Worm (Caenorhabditis elegans) whole organism, young adult: Measurements from ENCODE around the gene dpy-17.

Experiments
- B0035.1 ChIP-seq: sonication (generic microtip); optimal IDR thresholded peaks from 2 replicates; lab custom pipeline; 2016; ENCODE audit warnings: missing genetic modification characterization, mild to moderate bottlenecking, missing compliant biosample characterization, missing genotype, missing genetic modification reagents
- B0336.3 ChIP-seq: fragments of 200-800 bp; sonication (Bioruptor generic); IDR thresholded peaks from 2 replicates; pipeline ENCODE4 v1.3.6; 2022; ENCODE audit warnings: missing genetic modification characterization, missing compliant biosample characterization
- C06A6.2 ChIP-seq: fragments of 200-800 bp; sonication (Bioruptor generic); conservative IDR thresholded peaks from 2 replicates; pipeline ENCODE4 v1.3.6; 2022; ENCODE audit warnings: missing genetic modification characterization, missing compliant biosample characterization
- C17E4.6 ChIP-seq: fragments of 200-800 bp; sonication (Bioruptor generic); IDR thresholded peaks from 2 replicates; pipeline ENCODE4 v1.3.6; 2022; ENCODE audit warnings: missing genetic modification reagents, missing genetic modification characterization, missing compliant biosample characterization
- F22D6.2 ChIP-seq: sonication (generic microtip); optimal IDR thresholded peaks from 2 replicates; lab custom pipeline; 2016; ENCODE audit warnings: mild to moderate bottlenecking, missing genetic modification characterization, missing compliant biosample characterization
- F23B12.7 ChIP-seq: sonication (generic microtip); optimal IDR thresholded peaks from 2 replicates; lab custom pipeline; 2017; ENCODE audit warnings: missing genetic modification characterization, mild to moderate bottlenecking, missing compliant biosample characterization, antibody characterized with exemption, moderate library complexity; ENCODE audit not compliant: insufficient read depth
- K12H6.12 ChIP-seq: fragments of 200-800 bp; sonication (Bioruptor generic); optimal IDR thresholded peaks from 2 replicates; lab custom pipeline; 2018; ENCODE audit warnings: mild to moderate bottlenecking, missing genetic modification characterization, missing compliant biosample characterization
- Y53G8AR.9 ChIP-seq: fragments of 200-800 bp; sonication (Bioruptor generic); conservative IDR thresholded peaks from 2 replicates; pipeline ENCODE4 v1.3.6; 2022; ENCODE audit warnings: missing genetic modification reagents, missing genetic modification characterization, missing compliant biosample characterization
- Y56A3A.18 ChIP-seq: fragments of 200-800 bp; sonication (Bioruptor generic); IDR thresholded peaks from 2 replicates; pipeline ENCODE4 v1.3.6; 2022; ENCODE audit warnings: missing genetic modification reagents, missing genetic modification characterization, missing compliant biosample characterization
- Y67H2A.10 ChIP-seq: fragments of 200-800 bp; sonication (Bioruptor generic); conservative IDR thresholded peaks from 2 replicates; pipeline ENCODE4 v1.3.6; 2022; ENCODE audit warnings: missing genetic modification reagents, missing genetic modification characterization, missing compliant biosample characterization
- Y79H2A.3 ChIP-seq: fragments of 200-800 bp; sonication (Bioruptor generic); conservative IDR thresholded peaks from 2 replicates; pipeline ENCODE4 v1.3.6; 2022; ENCODE audit warnings: missing genetic modification reagents, missing genetic modification characterization, missing compliant biosample characterization
- Y95B8A.8 ChIP-seq: fragments of 200-800 bp; sonication (Bioruptor generic); IDR thresholded peaks from 2 replicates; pipeline ENCODE4 v1.3.6; 2022; ENCODE audit warnings: missing genetic modification reagents, missing genetic modification characterization, missing compliant biosample characterization
- cebp-2 ChIP-seq: fragments of 200-800 bp; sonication (Bioruptor generic); IDR thresholded peaks from 2 replicates; pipeline ENCODE4 v1.3.6; 2022; ENCODE audit warnings: missing genetic modification characterization, missing compliant biosample characterization
- ceh-100 ChIP-seq: fragments of 200-800 bp; sonication (Bioruptor generic); IDR thresholded peaks from 2 replicates; pipeline ENCODE4 v1.3.6; 2022; ENCODE audit warnings: missing genetic modification reagents, missing genetic modification characterization, missing compliant biosample characterization
- ceh-40 ChIP-seq: fragments of 200-800 bp; sonication (Bioruptor generic); IDR thresholded peaks from 2 replicates; pipeline ENCODE4 v1.3.6; 2022; ENCODE audit warnings: missing genetic modification characterization, missing compliant biosample characterization
- ceh-58 ChIP-seq: fragments of 200-800 bp; sonication (Bioruptor generic); IDR thresholded peaks from 2 replicates; pipeline ENCODE4 v1.3.6; 2022; ENCODE audit warnings: missing genetic modification characterization, missing compliant biosample characterization
- ceh-79 ChIP-seq: sonication (generic microtip); optimal IDR thresholded peaks from 2 replicates; lab custom pipeline; 2017; ENCODE audit warnings: mild to moderate bottlenecking, missing genetic modification characterization, missing compliant biosample characterization
- dox-1 ChIP-seq: fragments of 200-800 bp; sonication (Bioruptor generic); IDR thresholded peaks from 2 replicates; pipeline ENCODE4 v1.3.6; 2022; ENCODE audit warnings: missing genetic modification reagents, missing genetic modification characterization, missing compliant biosample characterization
- dpl-1 ChIP-seq: fragments of 150-350 bp; optimal IDR thresholded peaks from 2 replicates; lab custom pipeline; 2014; ENCODE audit warnings: missing biosample characterization, missing genetic modification reagents, missing genetic modification characterization
- efl-1 ChIP-seq: fragments of 150-350 bp; optimal IDR thresholded peaks from 2 replicates; lab custom pipeline; 2014; ENCODE audit warnings: missing biosample characterization, missing genetic modification reagents, missing genetic modification characterization
- egl-18 ChIP-seq: fragments of 200-800 bp; sonication (Bioruptor generic); IDR thresholded peaks from 2 replicates; pipeline ENCODE4 v1.3.6; 2022; ENCODE audit warnings: missing genetic modification reagents, missing genetic modification characterization, missing compliant biosample characterization
- ekl-4 ChIP-seq: fragments of 200-800 bp; sonication (Bioruptor generic); IDR thresholded peaks from 2 replicates; pipeline ENCODE4 v1.3.6; 2022; ENCODE audit warnings: missing genetic modification reagents, missing genetic modification characterization, missing compliant biosample characterization
- ets-4 ChIP-seq: fragments of 200-800 bp; sonication (Bioruptor generic); optimal IDR thresholded peaks from 2 replicates; lab custom pipeline; 2018; ENCODE audit warnings: mild to moderate bottlenecking, missing genetic modification characterization, missing compliant biosample characterization
- hlh-12 ChIP-seq: sonication (generic microtip); optimal IDR thresholded peaks from 2 replicates; lab custom pipeline; 2016; ENCODE audit warnings: missing genetic modification characterization, missing compliant biosample characterization
- hmg-1.2 ChIP-seq: fragments of 200-800 bp; sonication (Bioruptor generic); IDR thresholded peaks from 2 replicates; pipeline ENCODE4 v1.3.6; 2022; ENCODE audit warnings: missing genetic modification reagents, missing genetic modification characterization, missing compliant biosample characterization
- let-607 ChIP-seq, 2 experiments: fragments of 200-800 bp in 1 of 2; sonication (Bioruptor generic) in 1 of 2; sonication (generic microtip) in 1 of 2; optimal IDR thresholded peaks; 2 replicates each; lab custom pipeline; 2016 to 2018; ENCODE audit warnings: mild to moderate bottlenecking in 2 of 2, missing compliant biosample characterization in 2 of 2, missing genetic modification characterization in 2 of 2, moderate library complexity in 2 of 2, missing genotype in 1 of 2
- lin-35 ChIP-seq, 3 experiments: fragments of 150-350 bp in 2 of 3; sonication (generic microtip) in 1 of 3; optimal IDR thresholded peaks; 2 replicates each; lab custom pipeline; 2014 to 2018; ENCODE audit warnings: missing biosample characterization in 3 of 3, missing genetic modification characterization in 3 of 3, missing genetic modification reagents in 3 of 3
- lin-40 ChIP-seq: sonication (generic microtip); optimal IDR thresholded peaks from 2 replicates; lab custom pipeline; 2016; ENCODE audit warnings: missing genetic modification characterization, mild to moderate bottlenecking, missing compliant biosample characterization, missing genotype, missing genetic modification reagents
- lsl-1 ChIP-seq: fragments of 200-800 bp; sonication (Bioruptor generic); optimal IDR thresholded peaks from 2 replicates; lab custom pipeline; 2018; ENCODE audit warnings: mild to moderate bottlenecking, missing genetic modification characterization, moderate library complexity, missing compliant biosample characterization
- mcd-1 ChIP-seq: fragments of 200-800 bp; sonication (Bioruptor generic); IDR thresholded peaks from 2 replicates; pipeline ENCODE4 v1.3.6; 2022; ENCODE audit warnings: missing genetic modification reagents, missing genetic modification characterization, missing compliant biosample characterization
- mes-4 ChIP-seq: sonication (generic microtip); optimal IDR thresholded peaks from 2 replicates; lab custom pipeline; 2016; ENCODE audit warnings: missing genotype, missing genetic modification characterization, missing compliant biosample characterization
- nfya-1 ChIP-seq: sonication (generic microtip); optimal IDR thresholded peaks from 2 replicates; lab custom pipeline; 2017; ENCODE audit warnings: antibody characterized with exemption, missing compliant biosample characterization, missing genetic modification characterization, borderline replicate concordance; ENCODE audit not compliant: insufficient read depth
- nfyb-1 ChIP-seq: fragments of 200-800 bp; sonication (Bioruptor generic); IDR thresholded peaks from 2 replicates; pipeline ENCODE4 v1.3.6; 2022; ENCODE audit warnings: missing genetic modification reagents, missing genetic modification characterization, missing compliant biosample characterization
- nhr-80 ChIP-seq: sonication (generic microtip); optimal IDR thresholded peaks from 2 replicates; lab custom pipeline; 2016; ENCODE audit warnings: missing genetic modification characterization, missing compliant biosample characterization
- pha-4 ChIP-seq: fragments of 150-350 bp; sonication (generic microtip); optimal IDR thresholded peaks from 2 replicates; lab custom pipeline; 2014; ENCODE audit warnings: missing biosample characterization, missing genetic modification reagents, missing genetic modification characterization
- rpc-1 ChIP-seq, 2 experiments: fragments of 150-350 bp in 1 of 2; sonication (generic microtip) in 1 of 2; optimal IDR thresholded peaks; 2 replicates each; lab custom pipeline; 2014 to 2018; ENCODE audit warnings: missing biosample characterization in 1 of 2, missing genetic modification characterization in 1 of 2, missing genetic modification reagents in 1 of 2, missing genotype in 1 of 2
- sdz-38 ChIP-seq: sonication (generic microtip); optimal IDR thresholded peaks from 2 replicates; lab custom pipeline; 2016; ENCODE audit warnings: missing genotype, missing genetic modification characterization, missing compliant biosample characterization
- snpc-4 ChIP-seq, 5 experiments: fragments of 150-350 bp in 1 of 5; sonication (generic microtip) in 4 of 5; optimal IDR thresholded peaks; 2 replicates each; lab custom pipeline; 2014 to 2018; ENCODE audit warnings: missing genetic modification characterization in 5 of 5, missing biosample characterization in 3 of 5, antibody characterized with exemption in 2 of 5, mild to moderate bottlenecking in 2 of 5, missing compliant biosample characterization in 2 of 5, missing genotype in 2 of 5, moderate library complexity in 2 of 5, missing genetic modification reagents in 1 of 5
- somi-1 ChIP-seq: fragments of 200-800 bp; sonication (Bioruptor generic); optimal IDR thresholded peaks from 2 replicates; lab custom pipeline; 2018; ENCODE audit warnings: mild to moderate bottlenecking, missing genetic modification characterization, missing compliant biosample characterization
- tbp1 ChIP-seq: fragments of 200-800 bp; sonication (Bioruptor generic); optimal IDR thresholded peaks from 2 replicates; lab custom pipeline; 2018; ENCODE audit warnings: mild to moderate bottlenecking, missing genetic modification characterization, missing compliant biosample characterization
- tlf-1 ChIP-seq: fragments of 200-800 bp; sonication (Bioruptor generic); optimal IDR thresholded peaks from 2 replicates; lab custom pipeline; 2018; ENCODE audit warnings: mild to moderate bottlenecking, missing genetic modification characterization, missing compliant biosample characterization
- unc-62 ChIP-seq: fragments of 150-350 bp; optimal IDR thresholded peaks from 2 replicates; lab custom pipeline; 2014; ENCODE audit warnings: missing biosample characterization, missing genetic modification reagents, missing genetic modification characterization
- ztf-18 ChIP-seq: sonication (generic microtip); optimal IDR thresholded peaks from 2 replicates; lab custom pipeline; 2016; ENCODE audit warnings: missing genotype, mild to moderate bottlenecking, missing genetic modification characterization, missing compliant biosample characterization
- ztf-3 ChIP-seq: fragments of 200-800 bp; sonication (Bioruptor generic); optimal IDR thresholded peaks from 2 replicates; lab custom pipeline; 2018; ENCODE audit warnings: mild to moderate bottlenecking, missing genetic modification characterization, missing compliant biosample characterization

dpy-17 gene

ce11 chrIII:5076569-5076968 is 30.6 kb upstream of the dpy-17 start:
- TF ChIP-seq lsl-1 (peak; percentile 14), efl-1 (peak; percentile 52), dpl-1 (peak; percentile 15), ztf-18 (tag; lab: Kevin White, UChicago) (no peak), unc-62 (no peak), nhr-80 (no peak), ztf-3 (no peak), hlh-12 (tag; lab: Kevin White, UChicago) (no peak), C17E4.6 (GFP tag; lab: Robert Waterston, UW) (no peak), ceh-100 (peak; percentile 85), Y67H2A.10 (GFP tag; lab: Robert Waterston, UW) (no peak), Y95B8A.8 (GFP tag; lab: Robert Waterston, UW) (no peak), ceh-40 (GFP tag; lab: Robert Waterston, UW) (no peak), F23B12.7 (tag; lab: Kevin White, UChicago) (no peak), cebp-2 (GFP tag; lab: Robert Waterston, UW) (no peak)

ce11 chrIII:5077150-5077814 is 29.8 kb upstream of the dpy-17 start, which contains the start of gene alh-1:
TSS of gene alh-1 (plus strand) at chrIII:5077764.
- TF ChIP-seq tbp1: peak; percentile 28
- TF ChIP-seq B0336.3 (GFP tag; lab: Robert Waterston, UW): peak; percentile 40; the same call in 1 of the 2 replicates
- TF ChIP-seq nhr-80: peak; percentile 83
- 0 out of 2 replicates have a peak, but pooled peaks have one; percentile 16 for TF ChIP-seq ekl-4 (GFP tag; lab: Robert Waterston, UW)
- TF ChIP-seq nfyb-1 (GFP tag; lab: Robert Waterston, UW): no peak
- TF ChIP-seq snpc-4 (GFP tag; optimal IDR thresholded peaks at IDR 0.05; lab: Kevin White, UChicago): no peak
- TF ChIP-seq snpc-4 (tag; optimal IDR thresholded peaks at IDR 0.05; lab: Kevin White, UChicago): peak in 2 of 4 experiments; percentile 34 to 44

- no peak for TF ChIP-seq B0035.1 (tag; lab: Kevin White, UChicago)
- TF ChIP-seq ceh-79 (tag; lab: Kevin White, UChicago): no peak
- TF ChIP-seq C06A6.2 (GFP tag; lab: Robert Waterston, UW): 0 out of 2 replicates have a peak, but pooled peaks have one; percentile 31
- peak; percentile 76 for TF ChIP-seq nhr-80
- TF ChIP-seq mcd-1: peak; percentile 10; the same call in 1 of the 2 replicates
- peak in 1 of 2 experiments; percentile 36 for TF ChIP-seq let-607 (tag; optimal IDR thresholded peaks at IDR 0.05; lab: Kevin White, UChicago)
- TF ChIP-seq ceh-58 (GFP tag; lab: Robert Waterston, UW): no peak
- TF ChIP-seq lin-40: peak; percentile 74
- no peak for TF ChIP-seq mes-4 (tag; lab: Kevin White, UChicago)
- peak; percentile 85 for TF ChIP-seq somi-1
- no peak for TF ChIP-seq nfya-1 (tag; lab: Kevin White, UChicago)
- no peak for TF ChIP-seq egl-18 (GFP tag; lab: Robert Waterston, UW)
- no peak for TF ChIP-seq Y56A3A.18
- TF ChIP-seq sdz-38 (tag; lab: Kevin White, UChicago): no peak
- 0 out of 2 replicates have a peak, but pooled peaks have one; percentile 44 for TF ChIP-seq Y53G8AR.9 (GFP tag; lab: Robert Waterston, UW)
- TF ChIP-seq F23B12.7 (tag; lab: Kevin White, UChicago): peak; percentile 15
- peak; percentile 18 for TF ChIP-seq tlf-1 (GFP tag; lab: Kevin White, UChicago)
- TF ChIP-seq F22D6.2 (tag; lab: Kevin White, UChicago): peak; percentile 76
- TF ChIP-seq dox-1 (GFP tag; lab: Robert Waterston, UW): peak; percentile 21; the same call in 1 of the 2 replicates
- no peak for TF ChIP-seq Y79H2A.3 (GFP tag; lab: Robert Waterston, UW)
- TF ChIP-seq hmg-1.2: peak; percentile 16; the same call in 1 of the 2 replicates
- no peak for TF ChIP-seq rpc-1 (optimal IDR thresholded peaks at IDR 0.05; lab: Kevin White, UChicago)
- TF ChIP-seq rpc-1 (tag; optimal IDR thresholded peaks at IDR 0.05; lab: Kevin White, UChicago): no peak
- peak; percentile 78 for TF ChIP-seq pha-4 (tag; lab: Kevin White, UChicago)
- peak; percentile 20 for TF ChIP-seq K12H6.12 (tag; lab: Kevin White, UChicago)
- TF ChIP-seq lin-35 (GFP tag; optimal IDR thresholded peaks at IDR 0.05; lab: Kevin White, UChicago): peak in 1 of 3 experiments; percentile 14
- TF ChIP-seq ets-4 (GFP tag; lab: Kevin White, UChicago): no peak
- peak; percentile 43 for TF ChIP-seq tbp1
Measured at ce11 chrIII:5078062-5078461, 29.1 kb upstream of the dpy-17 start.
